Worm (Caenorhabditis elegans) whole organism, young adult: Measurements from ENCODE around the gene B0563.18.
A peak's percentile ranks its signal among the peaks of the same experiment; 100 is the strongest.
"Not testable (repeated sequence)": the region's sequence is repeated elsewhere in the genome, so short reads cannot be mapped to it uniquely, and the experiment has no call there.

Experiments
- B0019.2 ChIP-seq: fragments of 200-800 bp; sonication (Bioruptor generic); conservative IDR thresholded peaks from 2 replicates; pipeline ENCODE4 v1.3.6; 2022; ENCODE audit warnings: missing genetic modification reagents, missing genetic modification characterization, missing compliant biosample characterization
- F33H1.4 ChIP-seq: fragments of 200-800 bp; sonication (Bioruptor generic); IDR thresholded peaks from 2 replicates; pipeline ENCODE4 v1.3.6; 2022; ENCODE audit warnings: missing genetic modification reagents, missing genetic modification characterization, missing compliant biosample characterization
- F55B11.4 ChIP-seq: sonication (generic microtip); optimal IDR thresholded peaks from 2 replicates; lab custom pipeline; 2016; ENCODE audit warnings: missing compliant biosample characterization, missing genetic modification characterization, borderline replicate concordance; ENCODE audit not compliant: insufficient read depth
- T07F8.4 ChIP-seq: sonication (generic microtip); optimal IDR thresholded peaks from 2 replicates; lab custom pipeline; 2016; ENCODE audit warnings: mild to moderate bottlenecking, missing genetic modification characterization, moderate library complexity, missing compliant biosample characterization
- Y53G8AR.9 ChIP-seq: fragments of 200-800 bp; sonication (Bioruptor generic); conservative IDR thresholded peaks from 2 replicates; pipeline ENCODE4 v1.3.6; 2022; ENCODE audit warnings: missing genetic modification reagents, missing genetic modification characterization, missing compliant biosample characterization
- akir-1 ChIP-seq: fragments of 200-800 bp; sonication (Bioruptor generic); optimal IDR thresholded peaks from 2 replicates; lab custom pipeline; 2018; ENCODE audit warnings: mild to moderate bottlenecking, missing genetic modification characterization, moderate library complexity, missing compliant biosample characterization
- ama-1 ChIP-seq, 3 experiments: fragments of 150-350 bp in 1 of 3; sonication (generic microtip) in 2 of 3; optimal IDR thresholded peaks; 2 replicates each; lab custom pipeline; 2014 to 2018; ENCODE audit warnings: missing biosample characterization in 2 of 3, missing genetic modification characterization in 2 of 3, missing genetic modification reagents in 2 of 3
- aptf-3 ChIP-seq: fragments of 200-800 bp; sonication (Bioruptor generic); IDR thresholded peaks from 2 replicates; pipeline ENCODE4 v1.3.6; 2022; ENCODE audit warnings: missing genetic modification characterization, missing compliant biosample characterization
- attf-6 ChIP-seq: fragments of 200-800 bp; sonication (Bioruptor generic); IDR thresholded peaks from 2 replicates; pipeline ENCODE4 v1.3.6; 2022; ENCODE audit warnings: missing genetic modification reagents, missing genetic modification characterization, missing compliant biosample characterization
- ceh-40 ChIP-seq: fragments of 200-800 bp; sonication (Bioruptor generic); IDR thresholded peaks from 2 replicates; pipeline ENCODE4 v1.3.6; 2022; ENCODE audit warnings: missing genetic modification characterization, missing compliant biosample characterization
- ceh-79 ChIP-seq: sonication (generic microtip); optimal IDR thresholded peaks from 2 replicates; lab custom pipeline; 2017; ENCODE audit warnings: mild to moderate bottlenecking, missing genetic modification characterization, missing compliant biosample characterization
- egl-18 ChIP-seq: fragments of 200-800 bp; sonication (Bioruptor generic); IDR thresholded peaks from 2 replicates; pipeline ENCODE4 v1.3.6; 2022; ENCODE audit warnings: missing genetic modification reagents, missing genetic modification characterization, missing compliant biosample characterization
- egl-44 ChIP-seq: fragments of 200-800 bp; sonication (Bioruptor generic); IDR thresholded peaks from 2 replicates; pipeline ENCODE4 v1.3.6; 2022; ENCODE audit warnings: missing genetic modification reagents, missing genetic modification characterization, missing compliant biosample characterization
- egrh-3 ChIP-seq: fragments of 200-800 bp; sonication (Bioruptor generic); IDR thresholded peaks from 2 replicates; pipeline ENCODE4 v1.3.6; 2022; ENCODE audit warnings: missing genetic modification reagents, missing genetic modification characterization, missing compliant biosample characterization
- lin-35 ChIP-seq, 3 experiments: fragments of 150-350 bp in 2 of 3; sonication (generic microtip) in 1 of 3; optimal IDR thresholded peaks; 2 replicates each; lab custom pipeline; 2014 to 2018; ENCODE audit warnings: missing biosample characterization in 3 of 3, missing genetic modification characterization in 3 of 3, missing genetic modification reagents in 3 of 3
- lir-1 ChIP-seq: fragments of 200-800 bp; sonication (Bioruptor generic); conservative IDR thresholded peaks from 2 replicates; pipeline ENCODE4 v1.3.6; 2022; ENCODE audit warnings: missing genetic modification reagents, missing genetic modification characterization, missing compliant biosample characterization
- lsy-27 ChIP-seq: sonication (generic microtip); optimal IDR thresholded peaks from 2 replicates; lab custom pipeline; 2017; ENCODE audit warnings: missing genetic modification characterization, mild to moderate bottlenecking, missing compliant biosample characterization, antibody characterized with exemption, missing genotype, borderline replicate concordance; ENCODE audit not compliant: insufficient read depth
- madf-3 ChIP-seq: fragments of 200-800 bp; sonication (Bioruptor generic); IDR thresholded peaks from 2 replicates; pipeline ENCODE4 v1.3.6; 2022; ENCODE audit warnings: missing genetic modification reagents, missing genetic modification characterization, missing compliant biosample characterization
- mcd-1 ChIP-seq: fragments of 200-800 bp; sonication (Bioruptor generic); IDR thresholded peaks from 2 replicates; pipeline ENCODE4 v1.3.6; 2022; ENCODE audit warnings: missing genetic modification reagents, missing genetic modification characterization, missing compliant biosample characterization
- mxl-1 ChIP-seq: sonication (generic microtip); optimal IDR thresholded peaks from 2 replicates; lab custom pipeline; 2016; ENCODE audit warnings: missing genetic modification characterization, missing compliant biosample characterization
- repo-1 ChIP-seq: sonication (generic microtip); optimal IDR thresholded peaks from 2 replicates; lab custom pipeline; 2017; ENCODE audit warnings: mild to moderate bottlenecking, missing genetic modification characterization, missing compliant biosample characterization
- tbp1 ChIP-seq: fragments of 200-800 bp; sonication (Bioruptor generic); optimal IDR thresholded peaks from 2 replicates; lab custom pipeline; 2018; ENCODE audit warnings: mild to moderate bottlenecking, missing genetic modification characterization, missing compliant biosample characterization
- unc-62 ChIP-seq: fragments of 150-350 bp; optimal IDR thresholded peaks from 2 replicates; lab custom pipeline; 2014; ENCODE audit warnings: missing biosample characterization, missing genetic modification reagents, missing genetic modification characterization
- zfh-2 ChIP-seq: fragments of 200-800 bp; sonication (Bioruptor generic); conservative IDR thresholded peaks from 2 replicates; pipeline ENCODE4 v1.3.6; 2022; ENCODE audit warnings: missing genetic modification reagents, missing genetic modification characterization, missing compliant biosample characterization
- ztf-18 ChIP-seq: sonication (generic microtip); optimal IDR thresholded peaks from 2 replicates; lab custom pipeline; 2016; ENCODE audit warnings: missing genotype, mild to moderate bottlenecking, missing genetic modification characterization, missing compliant biosample characterization
- ztf-28 ChIP-seq: fragments of 200-800 bp; sonication (Bioruptor generic); IDR thresholded peaks from 2 replicates; pipeline ENCODE4 v1.3.6; 2022; ENCODE audit warnings: missing genetic modification reagents, missing genetic modification characterization, missing compliant biosample characterization

Gene B0563.18

DNA sequence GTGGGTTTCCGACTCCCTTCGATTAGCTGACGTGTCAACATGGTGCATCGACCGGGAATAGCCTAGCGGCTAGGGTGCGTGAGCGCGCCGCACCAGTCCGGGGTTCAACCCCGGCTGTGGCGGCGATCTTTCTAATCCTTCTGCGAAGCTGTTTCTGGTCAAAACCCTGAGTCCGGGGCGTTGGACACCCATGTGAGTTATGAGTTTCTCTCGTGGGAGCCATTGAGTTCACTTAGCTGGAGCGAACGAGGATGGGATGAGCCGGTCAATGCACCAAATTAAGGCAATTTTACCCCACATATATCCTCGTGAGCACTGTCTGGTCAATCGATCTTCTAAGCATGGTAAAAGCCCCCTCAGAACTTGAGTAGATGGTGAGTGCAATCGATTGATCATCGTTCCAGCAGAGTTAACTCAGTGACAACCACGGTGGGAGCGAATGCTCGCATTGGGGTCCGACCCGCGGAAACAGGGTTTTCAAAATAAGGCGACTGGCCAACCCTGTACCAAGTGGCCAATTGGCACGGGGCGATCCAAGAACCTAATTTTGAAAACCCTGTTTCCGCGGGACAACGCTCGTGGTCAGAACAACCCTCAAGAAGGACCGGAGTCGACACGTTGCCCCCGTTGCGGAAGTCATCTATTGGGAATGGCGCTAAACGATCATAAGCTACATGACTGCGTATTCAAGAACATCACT is 19.6 kb downstream of the B0563.18 start, which contains the start of gene Y81B9A.1 (continued):
- TF ChIP-seq zfh-2 (GFP tag; lab: Robert Waterston, UW) (0 out of 2 replicates have a peak, but pooled peaks have one; percentile 20), ama-1 (optimal IDR thresholded peaks at IDR 0.05; lab: Kevin White, UChicago) (no peak), ama-1 (GFP tag; optimal IDR thresholded peaks at IDR 0.05; lab: Kevin White, UChicago) (peak in 1 of 2 experiments; percentile 23), attf-6 (GFP tag; lab: Robert Waterston, UW) (0 out of 2 replicates have a peak, but pooled peaks have one; percentile 12), egrh-3 (GFP tag; lab: Robert Waterston, UW) (peak; percentile 61; the same call in 1 of the 2 replicates)

DNA sequence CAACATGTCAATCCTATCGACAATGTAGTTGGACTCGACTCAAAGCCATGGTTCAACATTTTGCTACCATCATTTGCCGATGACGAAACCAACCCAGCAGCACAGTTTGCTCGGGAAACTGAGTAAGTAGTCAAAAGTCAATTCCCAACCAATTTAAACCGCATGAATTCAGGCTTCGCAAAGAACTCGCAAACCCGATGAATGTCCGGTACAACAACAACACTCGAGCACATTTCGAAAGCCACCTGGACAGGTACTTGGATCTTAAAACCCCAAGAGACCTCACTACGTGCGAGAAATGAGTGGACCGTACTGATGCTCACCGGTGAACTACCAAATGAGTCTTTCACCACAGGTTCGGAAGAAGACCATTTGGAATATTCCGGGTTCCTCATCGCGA is 21.7 kb downstream of the B0563.18 start:
- TF ChIP-seq attf-6 (GFP tag; lab: Robert Waterston, UW): no peak
- TF ChIP-seq F55B11.4 (tag; lab: Kevin White, UChicago): no peak
- no peak for TF ChIP-seq B0019.2 (GFP tag; lab: Robert Waterston, UW)
- TF ChIP-seq Y53G8AR.9 (GFP tag; lab: Robert Waterston, UW): no peak
- no peak for TF ChIP-seq mcd-1

DNA sequence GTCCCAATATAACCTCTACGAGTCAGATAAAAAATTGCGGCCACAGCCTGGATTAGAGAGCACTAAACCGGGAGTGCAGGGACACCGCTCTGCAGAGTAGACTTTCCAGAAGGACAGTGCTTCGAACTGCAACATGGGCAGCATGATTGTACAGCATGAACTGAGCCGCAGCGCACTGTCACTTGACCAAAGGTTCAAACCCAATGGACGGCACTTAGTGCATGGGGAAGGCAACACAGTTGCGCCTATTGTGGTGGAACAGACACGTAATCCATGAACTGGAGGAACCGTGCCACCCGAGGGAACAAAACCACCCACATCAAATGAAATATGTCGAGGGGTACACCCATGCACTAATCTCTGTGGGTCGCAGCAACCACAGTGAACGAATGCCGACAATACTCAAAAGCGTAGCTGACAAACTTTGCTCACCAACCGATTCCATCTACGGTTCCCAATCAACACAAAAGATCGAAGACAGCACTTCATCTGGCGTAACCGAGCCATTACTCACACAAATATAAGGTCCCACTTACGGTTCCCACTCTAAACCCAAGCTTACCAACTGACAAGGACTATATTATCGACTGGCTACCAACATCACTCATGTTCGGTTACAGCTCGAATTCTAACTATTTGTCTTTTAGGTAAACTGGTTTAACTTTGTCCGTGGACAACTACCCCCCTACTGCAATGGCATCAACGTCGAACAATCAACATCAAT is 23.2 kb downstream of the B0563.18 start:
- TF ChIP-seq tbp1 (GFP tag; lab: Kevin White, UChicago) (no peak), akir-1 (GFP tag; lab: Kevin White, UChicago) (no peak), ztf-28 (GFP tag; lab: Robert Waterston, UW) (no peak), lir-1 (GFP tag; lab: Robert Waterston, UW) (no peak), ztf-18 (no peak), Y53G8AR.9 (GFP tag; lab: Robert Waterston, UW) (no peak), egl-44 (GFP tag; lab: Robert Waterston, UW) (no peak), ceh-40 (no peak), repo-1 (tag; lab: Kevin White, UChicago) (no peak), mxl-1 (no peak), madf-3 (GFP tag; lab: Robert Waterston, UW) (no peak), lin-35 (GFP tag; optimal IDR thresholded peaks at IDR 0.05; lab: Kevin White, UChicago) (no peak), F55B11.4 (tag; lab: Kevin White, UChicago) (no peak), F33H1.4 (GFP tag; lab: Robert Waterston, UW) (no peak), egl-18 (GFP tag; lab: Robert Waterston, UW) (no peak)

- not testable (repeated sequence) for TF ChIP-seq unc-62 (GFP tag; lab: Kevin White, UChicago); T07F8.4 (tag; lab: Kevin White, UChicago); lsy-27 (tag; lab: Kevin White, UChicago)
Observed at ce11 chrX:9203468-9203867, 31.1 kb downstream of the B0563.18 start, which contains the start of gene crb-3. Gene crb-3 (plus strand): TSS chrX:9203768.

DNA sequence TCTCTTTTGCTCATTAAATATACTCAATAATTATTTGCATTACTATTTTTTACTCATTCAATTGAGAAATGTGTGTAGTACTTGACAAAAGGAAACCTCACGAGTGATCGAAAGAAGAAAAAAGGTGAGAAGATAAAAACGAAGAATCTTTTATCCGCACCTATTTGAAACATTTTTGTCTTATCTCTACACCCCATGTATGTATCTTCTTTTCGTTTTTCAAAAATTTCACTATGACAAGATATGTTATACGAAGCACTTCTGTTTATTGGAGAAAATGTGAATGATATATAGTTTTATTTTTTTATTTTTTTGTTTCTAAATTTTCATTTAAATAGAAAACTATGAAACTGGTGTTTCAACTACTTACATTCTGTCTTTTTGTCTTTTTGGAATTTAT is 32.6 kb downstream of the B0563.18 start:
- TF ChIP-seq tbp1 (GFP tag; lab: Kevin White, UChicago) (no peak), ceh-79 (tag; lab: Kevin White, UChicago) (no peak), aptf-3 (GFP tag; lab: Robert Waterston, UW) (no peak)
- TF ChIP-seq, all 124 proteins: peak for 0
